Worm (Caenorhabditis elegans) whole organism, mixed stage, embryonic: ENCODE results near the gene cyc-2.2.

ENCODE experiments used
- nhr-76 ChIP-seq: sonication (generic microtip); optimal IDR thresholded peaks from 2 replicates; lab custom pipeline; 2017; ENCODE audit warnings: missing biosample characterization, missing genetic modification characterization
- unc-62 ChIP-seq: fragments of 150-350 bp; optimal IDR thresholded peaks from 2 replicates; lab custom pipeline; 2014; ENCODE audit warnings: missing biosample characterization, missing genetic modification reagents, missing genetic modification characterization

ce11 chrV:12575846-12576245, 36.2 kb downstream of the cyc-2.2 start:
- TF ChIP-seq unc-62 (GFP tag; lab: Kevin White, UChicago) (no peak), nhr-76 (tag; lab: Kevin White, UChicago) (no peak)
